Worm (Caenorhabditis elegans): ENCODE results near the gene scl-12.

The scl-12 gene

ce11 chrV:3788538-3788937, 23.9 kb upstream of the scl-12 start:
- TF ChIP-seq lin-35 (GFP tag; optimal IDR thresholded peaks at IDR 0.05) (no peak), ceh-58 (GFP tag; IDR thresholded peaks at IDR 0.05) (no peak), F37B4.10 (GFP tag; IDR thresholded peaks at IDR 0.05) (no peak), nhr-80 (tag; optimal IDR thresholded peaks at IDR 0.05) (no peak), die-1 (tag; optimal IDR thresholded peaks at IDR 0.05) (no peak), hsf-1 (GFP tag; IDR thresholded peaks at IDR 0.05) (no peak), madf-3 (GFP tag; IDR thresholded peaks at IDR 0.05) (no peak), mes-4 (tag; optimal IDR thresholded peaks at IDR 0.05) (no peak), ztf-28 (GFP tag; IDR thresholded peaks at IDR 0.05) (no peak), bed-2 (GFP tag; IDR thresholded peaks at IDR 0.05) (no peak), F10E7.11 (tag; optimal IDR thresholded peaks at IDR 0.05) (no peak), ama-1 (optimal IDR thresholded peaks at IDR 0.05) (no peak), ama-1 (GFP tag; optimal IDR thresholded peaks at IDR 0.05) (no peak), efl-1 (GFP tag; optimal IDR thresholded peaks at IDR 0.05) (no peak), chd-7 (tag; optimal IDR thresholded peaks at IDR 0.05) (no peak)

- TF ChIP-seq hrde-1 (tag; optimal IDR thresholded peaks at IDR 0.05; ENCODE audit: borderline replicate concordance) (no peak), ztf-18 (tag; optimal IDR thresholded peaks at IDR 0.05) (no peak), hmg-20 (GFP tag; IDR thresholded peaks at IDR 0.05) (no peak), ceh-100 (GFP tag; IDR thresholded peaks at IDR 0.05) (no peak), gei-17 (GFP tag; optimal IDR thresholded peaks at IDR 0.05) (no peak), F23B12.7 (tag; optimal IDR thresholded peaks at IDR 0.05; ENCODE audit: insufficient read depth) (no peak), snpc-1.3 (tag; optimal IDR thresholded peaks at IDR 0.05; ENCODE audit: insufficient read depth) (no peak), chd-7 (tag; optimal IDR thresholded peaks at IDR 0.05) (no peak), snpc-3.4 (tag; optimal IDR thresholded peaks at IDR 0.05) (no peak), mes-4 (tag; optimal IDR thresholded peaks at IDR 0.05) (no peak), K11D2.4 (GFP tag; IDR thresholded peaks at IDR 0.05) (no peak), Y67H2A.10 (GFP tag; conservative IDR thresholded peaks at IDR 0.05) (no peak), nfya-2 (GFP tag; IDR thresholded peaks at IDR 0.05) (no peak), zim-3 (tag; optimal IDR thresholded peaks at IDR 0.05) (no peak), ztf-26 (tag; optimal IDR thresholded peaks at IDR 0.05) (no peak), nhr-90 (tag; optimal IDR thresholded peaks at IDR 0.05) (no peak), dpff-1 (tag; optimal IDR thresholded peaks at IDR 0.05) (no peak), bed-2 (GFP tag; IDR thresholded peaks at IDR 0.05) (no peak), attf-3 (GFP tag; conservative IDR thresholded peaks at IDR 0.05) (no peak)
These were observed 22.6 kb upstream of the scl-12 start, which contains the start of gene R08F11.7 for ce11 chrV:3789770-3790169. TSS of gene R08F11.7 (plus strand) at chrV:3790070.

- TF ChIP-seq egrh-3 (GFP tag; IDR thresholded peaks at IDR 0.05) (peak; percentile 37; the same call in 1 of the 2 replicates), cebp-2 (GFP tag; IDR thresholded peaks at IDR 0.05) (no peak), zfh-2 (GFP tag; conservative IDR thresholded peaks at IDR 0.05) (peak; percentile 61; the same call in 1 of the 2 replicates), F23B12.7 (tag; optimal IDR thresholded peaks at IDR 0.05; ENCODE audit: insufficient read depth) (no peak), somi-1 (GFP tag; optimal IDR thresholded peaks at IDR 0.05) (no peak)
These were observed 22.0 kb upstream of the scl-12 start for ce11 chrV:3790424-3790823.

ce11 chrV:3799737-3800136, 12.7 kb upstream of the scl-12 start:
- TF ChIP-seq F57C9.4 (tag; optimal IDR thresholded peaks at IDR 0.05) (no peak), lsl-1 (GFP tag; optimal IDR thresholded peaks at IDR 0.05) (no peak), ekl-4 (GFP tag; IDR thresholded peaks at IDR 0.05) (no peak), let-526 (GFP tag; IDR thresholded peaks at IDR 0.05) (no peak), hmg-20 (GFP tag; IDR thresholded peaks at IDR 0.05) (no peak), let-607 (tag; optimal IDR thresholded peaks at IDR 0.05) (no peak), ztf-28 (GFP tag; IDR thresholded peaks at IDR 0.05) (no peak)

Data from whole organism, young adult.